Worm (Caenorhabditis elegans): ENCODE data around the gene pgm-1.

Gene pgm-1

DNA sequence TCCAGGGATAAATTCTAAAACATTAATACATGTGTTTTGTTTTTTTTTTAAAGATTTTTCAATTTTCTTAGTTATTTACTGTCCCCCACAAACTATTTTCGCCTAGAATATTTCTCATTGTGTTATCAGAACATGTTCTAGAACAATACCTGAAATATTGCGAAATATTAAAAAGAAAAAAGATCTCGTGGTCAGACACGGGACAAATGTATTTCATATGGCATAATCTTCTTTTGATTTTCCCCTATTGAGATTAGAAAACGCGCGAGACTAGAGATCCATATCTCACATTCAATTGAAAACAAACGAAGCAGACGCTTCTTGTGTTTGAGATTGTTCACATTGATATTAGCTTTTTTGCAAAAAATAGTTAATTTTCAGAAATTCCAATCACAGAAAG lies 33.1 kb upstream of the pgm-1 start:
- TF ChIP-seq irx-1 (tag; optimal IDR thresholded peaks at IDR 0.05) (no peak), pax-3 (tag; optimal IDR thresholded peaks at IDR 0.05) (peak; percentile 38), tlp-1 (tag; optimal IDR thresholded peaks at IDR 0.05) (no peak), aly-2 (tag; optimal IDR thresholded peaks at IDR 0.05) (no peak), nhr-85 (tag) (peak; percentile 88), elt-2 (tag; optimal IDR thresholded peaks at IDR 0.05) (peak; percentile 11), C04F5.9 (tag; optimal IDR thresholded peaks at IDR 0.05) (no peak), mep-1 (tag; optimal IDR thresholded peaks at IDR 0.05) (peak; percentile 41), elt-3 (tag; optimal IDR thresholded peaks at IDR 0.05) (peak in 1 of 6 experiments; percentile 56), unc-30 (tag; optimal IDR thresholded peaks at IDR 0.05) (no peak), unc-86 (tag; optimal IDR thresholded peaks at IDR 0.05) (no peak), Y116A8C.19 (tag; optimal IDR thresholded peaks at IDR 0.05; ENCODE audit: borderline replicate concordance) (no peak), egl-27 (tag; optimal IDR thresholded peaks at IDR 0.05) (no peak), nhr-47 (tag; optimal IDR thresholded peaks at IDR 0.05) (peak; percentile 25), nhr-20 (tag; optimal IDR thresholded peaks at IDR 0.05) (peak; percentile 57), alr-1 (tag; optimal IDR thresholded peaks at IDR 0.05; ENCODE audit: borderline replicate concordance) (no peak), lin-14 (GFP tag; optimal IDR thresholded peaks at IDR 0.05) (peak; percentile 52), skn-1 (tag; optimal IDR thresholded peaks at IDR 0.05) (peak; percentile 57), dpl-1 (GFP tag; optimal IDR thresholded peaks at IDR 0.05) (peak; percentile 1 to 41 (median 7)), lir-3 (tag; optimal IDR thresholded peaks at IDR 0.05; ENCODE audit: poor library complexity) (no peak), mab-9 (GFP tag; IDR thresholded peaks at IDR 0.05) (no peak), fkh-8 (tag; optimal IDR thresholded peaks at IDR 0.05) (peak; percentile 45), tbx-2 (tag; optimal IDR thresholded peaks at IDR 0.05) (no peak), unc-130 (tag; optimal IDR thresholded peaks at IDR 0.05) (no peak), sup-37 (GFP tag; optimal IDR thresholded peaks at IDR 0.05) (no peak), lin-39 (tag; optimal IDR thresholded peaks at IDR 0.05) (no peak), lin-35 (GFP tag; optimal IDR thresholded peaks at IDR 0.05) (peak in 1 of 2 experiments; percentile 58), nhr-77 (tag; optimal IDR thresholded peaks at IDR 0.05) (no peak), blmp-1 (tag; optimal IDR thresholded peaks at IDR 0.05) (peak; percentile 53), zip-4 (GFP tag; optimal IDR thresholded peaks at IDR 0.05) (peak; percentile 76), dsc-1 (tag; optimal IDR thresholded peaks at IDR 0.05) (peak; percentile 70), unc-62 (GFP tag; optimal IDR thresholded peaks at IDR 0.05) (no peak), aha-1 (tag; optimal IDR thresholded peaks at IDR 0.05) (no peak), lin-13 (GFP tag; optimal IDR thresholded peaks at IDR 0.05) (peak; percentile 26), snu-23 (GFP tag; optimal IDR thresholded peaks at IDR 0.05) (peak; percentile 30), ztf-11 (tag; optimal IDR thresholded peaks at IDR 0.05) (no peak), lsy-2 (tag; optimal IDR thresholded peaks at IDR 0.05) (peak in 1 of 2 experiments; percentile 34), nhr-71 (tag; optimal IDR thresholded peaks at IDR 0.05) (peak; percentile 64), sox-4 (tag; optimal IDR thresholded peaks at IDR 0.05) (peak; percentile 26)

DNA sequence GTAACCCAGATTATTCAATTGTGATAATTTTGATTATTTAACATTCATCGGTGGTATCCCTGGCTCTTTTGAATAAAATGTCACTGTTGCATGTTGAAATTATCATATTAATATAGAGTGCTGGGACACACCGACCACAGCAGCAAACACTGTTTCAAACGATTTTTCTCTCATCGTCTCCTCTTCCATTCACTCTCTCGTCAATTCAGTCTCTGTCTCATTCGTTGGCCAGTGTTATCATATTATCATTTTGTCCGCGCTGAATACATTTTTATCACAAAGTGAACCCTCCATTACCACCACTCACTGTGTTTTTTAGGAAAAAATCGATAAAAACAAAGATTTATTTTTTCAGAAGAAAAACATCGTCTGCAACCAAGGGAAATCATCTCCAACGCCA lies 32.2 kb upstream of the pgm-1 start:
- TF ChIP-seq lin-35 (GFP tag; optimal IDR thresholded peaks at IDR 0.05) (peak in 1 of 2 experiments; percentile 25), nhr-90 (tag; optimal IDR thresholded peaks at IDR 0.05; ENCODE audit: poor library complexity) (peak; percentile 6), elt-2 (tag; optimal IDR thresholded peaks at IDR 0.05) (peak; percentile 85), sox-4 (tag; optimal IDR thresholded peaks at IDR 0.05) (no peak), snu-23 (GFP tag; optimal IDR thresholded peaks at IDR 0.05) (peak; percentile 4), unc-30 (tag; optimal IDR thresholded peaks at IDR 0.05) (no peak), unc-130 (tag; optimal IDR thresholded peaks at IDR 0.05) (peak; percentile 5), nhr-20 (tag; optimal IDR thresholded peaks at IDR 0.05) (peak; percentile 32), efl-3 (GFP tag; optimal IDR thresholded peaks at IDR 0.05) (no peak), dpl-1 (GFP tag; optimal IDR thresholded peaks at IDR 0.05) (no peak), blmp-1 (tag; optimal IDR thresholded peaks at IDR 0.05) (peak; percentile 32), sptf-1 (tag; optimal IDR thresholded peaks at IDR 0.05) (no peak), efl-1 (optimal IDR thresholded peaks at IDR 0.05) (no peak), efl-1 (GFP tag; optimal IDR thresholded peaks at IDR 0.05 in 1 of 2) (peak in 1 of 2 experiments; percentile 69), lin-14 (GFP tag; optimal IDR thresholded peaks at IDR 0.05) (peak; percentile 8), nhr-47 (tag; optimal IDR thresholded peaks at IDR 0.05) (no peak), elt-3 (tag; optimal IDR thresholded peaks at IDR 0.05) (peak in 1 of 6 experiments; percentile 45)

Measured in whole organism, L1 larva.